Fruit fly (Drosophila melanogaster) whole organism, embryonic: ENCODE data around the gene CG13127.

Experiments
- CG10959 ChIP-seq: fragments of 200-800 bp; sonication (Bioruptor generic); IDR thresholded peaks from 2 replicates; pipeline ENCODE4 v1.3.6; 2022; ENCODE audit warnings: missing biosample characterization, missing genetic modification characterization
- CG11560 ChIP-seq: fragments of 200-800 bp; sonication (Bioruptor generic); IDR thresholded peaks from 3 replicates; pipeline ENCODE4 v1.3.6; 2022; ENCODE audit warnings: missing biosample characterization, missing genetic modification characterization
- CG13287 ChIP-seq: fragments of 200-800 bp; sonication (Bioruptor generic); IDR thresholded peaks from 2 replicates; pipeline ENCODE4 v1.3.6; 2022; ENCODE audit warnings: missing biosample characterization, missing genetic modification characterization; ENCODE audit not compliant: partially characterized antibody
- CG14014 ChIP-seq: fragments of 200-800 bp; sonication (Bioruptor generic); IDR thresholded peaks from 2 replicates; pipeline ENCODE4 v1.3.6; 2022; ENCODE audit warnings: missing biosample characterization, missing genetic modification characterization
- CG14667 ChIP-seq: fragments of 200-800 bp; sonication (Bioruptor generic); IDR thresholded peaks from 2 replicates; pipeline ENCODE4 v1.3.6; 2022; ENCODE audit warnings: missing biosample characterization, missing genetic modification characterization
- CG14965 ChIP-seq: fragments of 200-800 bp; sonication (Bioruptor generic); optimal IDR thresholded peaks from 2 replicates; lab custom pipeline; 2016; ENCODE audit warnings: missing biosample characterization, missing genetic modification characterization, borderline replicate concordance
- CG15011 ChIP-seq: fragments of 200-800 bp; sonication (Bioruptor generic); optimal IDR thresholded peaks from 3 replicates; lab custom pipeline; 2018; ENCODE audit warnings: missing biosample characterization, mild to moderate bottlenecking, missing genetic modification characterization
- CG15479 ChIP-seq: fragments of 200-800 bp; sonication (Bioruptor generic); optimal IDR thresholded peaks from 3 replicates; lab custom pipeline; 2019; ENCODE audit warnings: missing biosample characterization, mild to moderate bottlenecking, missing genetic modification characterization, moderate library complexity
- CG1603 ChIP-seq: fragments of 200-800 bp; sonication (Bioruptor generic); optimal IDR thresholded peaks from 2 replicates; lab custom pipeline; 2019; ENCODE audit warnings: missing biosample characterization, mild to moderate bottlenecking, missing genetic modification characterization, moderate library complexity
- CG16815 ChIP-seq: fragments of 200-800 bp; sonication (Bioruptor generic); optimal IDR thresholded peaks from 3 replicates; lab custom pipeline; 2017; ENCODE audit warnings: missing biosample characterization, mild to moderate bottlenecking, missing genetic modification characterization
- CG16863 ChIP-seq: fragments of 200-800 bp; sonication (Bioruptor generic); optimal IDR thresholded peaks from 3 replicates; lab custom pipeline; 2016; ENCODE audit warnings: missing biosample characterization, missing genetic modification characterization
- CG17612 ChIP-seq: fragments of 200-800 bp; sonication (Bioruptor generic); IDR thresholded peaks from 2 replicates; pipeline ENCODE4 v1.3.6; 2022; ENCODE audit warnings: missing biosample characterization, missing genetic modification characterization
- CG18619 ChIP-seq: fragments of 200-800 bp; sonication (Bioruptor generic); optimal IDR thresholded peaks from 3 replicates; lab custom pipeline; 2017; ENCODE audit warnings: missing biosample characterization, mild to moderate bottlenecking, missing genetic modification characterization
- CG2875 ChIP-seq: fragments of 200-800 bp; sonication (Bioruptor generic); optimal IDR thresholded peaks from 2 replicates; lab custom pipeline; 2017; ENCODE audit warnings: missing biosample characterization, mild to moderate bottlenecking, missing genetic modification characterization, missing genetic modification reagents
- CG3163 ChIP-seq: fragments of 200-800 bp; sonication (Bioruptor generic); optimal IDR thresholded peaks from 3 replicates; lab custom pipeline; 2016; ENCODE audit warnings: missing biosample characterization, missing genetic modification characterization
- CG3838 ChIP-seq: fragments of 200-800 bp; sonication (Bioruptor generic); optimal IDR thresholded peaks from 3 replicates; lab custom pipeline; 2016; ENCODE audit warnings: missing biosample characterization, missing genetic modification characterization
- CG4404 ChIP-seq: fragments of 200-800 bp; sonication (Bioruptor generic); IDR thresholded peaks from 2 replicates; pipeline ENCODE4 v1.3.6; 2022; ENCODE audit warnings: missing biosample characterization, missing genetic modification characterization
- CG4854 ChIP-seq: fragments of 200-800 bp; sonication (Bioruptor generic); optimal IDR thresholded peaks from 2 replicates; lab custom pipeline; 2016; ENCODE audit warnings: missing biosample characterization, missing genetic modification characterization, inconsistent platforms
- CG7839 ChIP-seq: fragments of 200-800 bp; sonication (Bioruptor generic); optimal IDR thresholded peaks from 3 replicates; lab custom pipeline; 2018; ENCODE audit warnings: missing biosample characterization, mild to moderate bottlenecking, missing genetic modification characterization, moderate library complexity
- CG7987 ChIP-seq: fragments of 200-800 bp; sonication (Bioruptor generic); optimal IDR thresholded peaks from 2 replicates; lab custom pipeline; 2018; ENCODE audit warnings: missing biosample characterization, mild to moderate bottlenecking, missing genetic modification characterization, moderate library complexity
- CG9876 ChIP-seq: fragments of 200-800 bp; sonication (Bioruptor generic); optimal IDR thresholded peaks from 2 replicates; lab custom pipeline; 2016; ENCODE audit warnings: missing biosample characterization, missing genetic modification characterization
- CG9932 ChIP-seq: fragments of 200-800 bp; sonication (Bioruptor generic); IDR thresholded peaks from 2 replicates; pipeline ENCODE4 v1.3.6; 2022; ENCODE audit warnings: missing biosample characterization, missing genetic modification characterization
- Dad ChIP-seq: fragments of 200-800 bp; sonication (Bioruptor generic); optimal IDR thresholded peaks from 3 replicates; lab custom pipeline; 2016; ENCODE audit warnings: missing biosample characterization, missing genetic modification characterization
- Doc3 ChIP-seq: fragments of 200-800 bp; sonication (Bioruptor generic); IDR thresholded peaks from 3 replicates; pipeline ENCODE4 v1.3.6; 2022; ENCODE audit warnings: missing biosample characterization, missing genetic modification characterization; ENCODE audit not compliant: partially characterized antibody
- Drgx ChIP-seq: fragments of 200-800 bp; sonication (Bioruptor generic); IDR thresholded peaks from 2 replicates; pipeline ENCODE4 v1.3.6; 2022; ENCODE audit warnings: missing biosample characterization, missing genetic modification characterization
- Ets97D ChIP-seq: fragments of 200-800 bp; sonication (Bioruptor generic); optimal IDR thresholded peaks from 3 replicates; lab custom pipeline; 2016; ENCODE audit warnings: missing biosample characterization, missing genetic modification characterization
- HmgD ChIP-seq: fragments of 200-800 bp; sonication (Bioruptor generic); optimal IDR thresholded peaks from 3 replicates; lab custom pipeline; 2016; ENCODE audit warnings: missing biosample characterization, missing genetic modification characterization
- Hr3 ChIP-seq: fragments of 200-800 bp; sonication (Bioruptor generic); optimal IDR thresholded peaks from 3 replicates; lab custom pipeline; 2016; ENCODE audit warnings: missing biosample characterization, missing genetic modification characterization
- Meics ChIP-seq: fragments of 200-800 bp; sonication (Bioruptor generic); optimal IDR thresholded peaks from 2 replicates; lab custom pipeline; 2017; ENCODE audit warnings: missing biosample characterization, mild to moderate bottlenecking, missing genetic modification characterization
- Neu2 ChIP-seq: fragments of 200-800 bp; sonication (Bioruptor generic); optimal IDR thresholded peaks from 3 replicates; lab custom pipeline; 2016; ENCODE audit warnings: missing biosample characterization, missing genetic modification characterization, borderline replicate concordance
- Sin3A ChIP-seq: fragments of >200 bp; optimal IDR thresholded peaks from 2 replicates; lab custom pipeline; 2018
- Trl ChIP-seq, 3 experiments: fragments of >200 bp in 2 of 3; fragments of 200-800 bp in 1 of 3; sonication (Bioruptor generic) in 1 of 3; optimal IDR thresholded peaks; 2 replicates in 1 of 3; 3 replicates in 2 of 3; lab custom pipeline; 2016 to 2017; ENCODE audit warnings: missing biosample characterization in 1 of 3, missing genetic modification characterization in 1 of 3
- ab ChIP-seq: fragments of 200-800 bp; sonication (Bioruptor generic); optimal IDR thresholded peaks from 2 replicates; lab custom pipeline; 2016; ENCODE audit warnings: missing biosample characterization, missing genetic modification characterization
- ase ChIP-seq: fragments of 200-800 bp; sonication (Bioruptor generic); IDR thresholded peaks from 3 replicates; pipeline ENCODE4 v1.3.6; 2022; ENCODE audit warnings: missing biosample characterization, missing genetic modification characterization
- cwo ChIP-seq: fragments of 200-800 bp; sonication (Bioruptor generic); optimal IDR thresholded peaks from 3 replicates; lab custom pipeline; 2017; ENCODE audit warnings: missing biosample characterization, missing genetic modification characterization, mild to moderate bottlenecking, moderate library complexity, missing genetic modification reagents
- disco-r ChIP-seq: fragments of 200-800 bp; sonication (Bioruptor generic); optimal IDR thresholded peaks from 2 replicates; lab custom pipeline; 2016; ENCODE audit warnings: missing biosample characterization, missing genetic modification characterization
- dysf ChIP-seq: fragments of 200-800 bp; sonication (Bioruptor generic); IDR thresholded peaks from 3 replicates; pipeline ENCODE4 v1.3.6; 2022; ENCODE audit warnings: missing biosample characterization, missing genetic modification characterization
- gcm2 ChIP-seq: fragments of 200-800 bp; sonication (Bioruptor generic); optimal IDR thresholded peaks from 2 replicates; lab custom pipeline; 2016; ENCODE audit warnings: missing biosample characterization, missing genetic modification characterization
- hb ChIP-seq: fragments of 200-800 bp; sonication (Bioruptor generic); IDR thresholded peaks from 3 replicates; pipeline ENCODE4 v1.3.6; 2022; ENCODE audit warnings: missing biosample characterization, missing genetic modification characterization; ENCODE audit not compliant: partially characterized antibody
- ind ChIP-seq: fragments of 200-800 bp; sonication (Bioruptor generic); optimal IDR thresholded peaks from 3 replicates; lab custom pipeline; 2016; ENCODE audit warnings: missing biosample characterization, missing genetic modification characterization
- jing ChIP-seq: fragments of 200-800 bp; sonication (Bioruptor generic); optimal IDR thresholded peaks from 2 replicates; lab custom pipeline; 2018; ENCODE audit warnings: missing biosample characterization, mild to moderate bottlenecking, missing genetic modification characterization
- pb ChIP-seq: fragments of 200-800 bp; sonication (Bioruptor generic); optimal IDR thresholded peaks from 3 replicates; lab custom pipeline; 2016; ENCODE audit warnings: missing biosample characterization, missing genetic modification characterization
- psq ChIP-seq: fragments of 200-800 bp; sonication (Bioruptor generic); optimal IDR thresholded peaks from 2 replicates; lab custom pipeline; 2017; ENCODE audit warnings: missing biosample characterization, missing genetic modification characterization
- pzg ChIP-seq: fragments of 200-800 bp; sonication (Bioruptor generic); optimal IDR thresholded peaks from 3 replicates; lab custom pipeline; 2018; ENCODE audit warnings: missing biosample characterization, mild to moderate bottlenecking, missing genetic modification characterization, moderate library complexity
- sens-2 ChIP-seq: fragments of 200-800 bp; sonication (Bioruptor generic); IDR thresholded peaks from 2 replicates; pipeline ENCODE4 v1.3.6; 2022; ENCODE audit warnings: missing biosample characterization, missing genetic modification characterization
- sna ChIP-seq: fragments of 200-800 bp; sonication (Bioruptor generic); IDR thresholded peaks from 2 replicates; pipeline ENCODE4 v1.3.6; 2022; ENCODE audit warnings: missing biosample characterization, missing genetic modification characterization; ENCODE audit not compliant: partially characterized antibody
- sqz ChIP-seq: fragments of 200-800 bp; sonication (Bioruptor generic); optimal IDR thresholded peaks from 3 replicates; lab custom pipeline; 2018; ENCODE audit warnings: missing biosample characterization, mild to moderate bottlenecking, missing genetic modification characterization
- sr ChIP-seq: fragments of 200-800 bp; sonication (Bioruptor generic); IDR thresholded peaks from 3 replicates; pipeline ENCODE4 v1.3.6; 2022; ENCODE audit warnings: missing biosample characterization, missing genetic modification characterization
- ssp ChIP-seq: fragments of 200-800 bp; sonication (Bioruptor generic); IDR thresholded peaks from 2 replicates; pipeline ENCODE4 v1.3.6; 2022; ENCODE audit warnings: missing biosample characterization, missing genetic modification characterization
- ttk ChIP-seq: fragments of 200-800 bp; sonication (Bioruptor generic); IDR thresholded peaks from 2 replicates; pipeline ENCODE4 v2.1.2; 2022; ENCODE audit warnings: missing biosample characterization, missing genetic modification characterization
- tx ChIP-seq: fragments of 200-800 bp; sonication (Bioruptor generic); optimal IDR thresholded peaks from 2 replicates; lab custom pipeline; 2016; ENCODE audit warnings: missing biosample characterization, missing genetic modification characterization

CG13127 gene

dm6 chr2L:10003593-10003992, 22.9 kb upstream of the CG13127 start, which contains the start of gene Ndf (continued):
- peak; percentile 32 for TF ChIP-seq sqz
- 0 out of 2 replicates have a peak, but pooled peaks have one; percentile 59 for TF ChIP-seq CG17612 (GFP tag; lab: Robert Waterston, UW)
- peak; percentile 58; the same call in 1 of the 2 replicates for TF ChIP-seq Drgx (GFP tag; lab: Robert Waterston, UW)
- TF ChIP-seq HmgD (GFP tag; lab: Kevin White, UChicago), result peak; percentile 8
- TF ChIP-seq pb (GFP tag; lab: Kevin White, UChicago), result peak; percentile 13
- TF ChIP-seq sna (GFP tag; lab: Robert Waterston, UW), result peak; percentile 65
- peak; percentile 65 for TF ChIP-seq hb
- TF ChIP-seq dysf (GFP tag; lab: Robert Waterston, UW), result peak; percentile 67
- TF ChIP-seq CG1603 (tag; lab: Kevin White, UChicago), result peak; percentile 84
- TF ChIP-seq cwo (GFP tag; lab: Kevin White, UChicago), result peak; percentile 31
- TF ChIP-seq ssp (GFP tag; lab: Robert Waterston, UW), result peak; percentile 45
- peak; percentile 66 for TF ChIP-seq ind (GFP tag; lab: Kevin White, UChicago)
- 0 out of 2 replicates have a peak, but pooled peaks have one; percentile 8 for TF ChIP-seq sens-2 (GFP tag; lab: Robert Waterston, UW)
- no peak for TF ChIP-seq CG15011 (GFP tag; lab: Kevin White, UChicago)
- TF ChIP-seq CG15479 (GFP tag; lab: Kevin White, UChicago), result no peak
- peak; percentile 57; the same call in 2 of the 3 replicates for TF ChIP-seq Doc3 (GFP tag; lab: Robert Waterston, UW)
- TF ChIP-seq gcm2 (GFP tag; lab: Kevin White, UChicago), result peak; percentile 18
- peak; percentile 41 for TF ChIP-seq tx
- no peak for TF ChIP-seq Neu2 (GFP tag; lab: Kevin White, UChicago)
- TF ChIP-seq Hr3 (GFP tag; lab: Kevin White, UChicago), result peak; percentile 45
- TF ChIP-seq jing (GFP tag; lab: Kevin White, UChicago), result no peak
- TF ChIP-seq pzg (GFP tag; lab: Kevin White, UChicago), result peak; percentile 93
- TF ChIP-seq CG14014 (GFP tag; lab: Robert Waterston, UW), result peak; percentile 72
- 0 out of 2 replicates have a peak, but pooled peaks have one; percentile 29 for TF ChIP-seq CG4404 (GFP tag; lab: Robert Waterston, UW)
- no peak for TF ChIP-seq sr (GFP tag; lab: Robert Waterston, UW)
- peak; percentile 61 for TF ChIP-seq CG7839 (tag; lab: Kevin White, UChicago)
- no peak for TF ChIP-seq CG16863 (GFP tag; lab: Kevin White, UChicago)
- peak; percentile 4 for TF ChIP-seq CG16815
- no peak for TF ChIP-seq CG14667 (GFP tag; lab: Robert Waterston, UW)
- TF ChIP-seq Dad (GFP tag; lab: Kevin White, UChicago), result peak; percentile 76
- 0 out of 2 replicates have a peak, but pooled peaks have one; percentile 24 for TF ChIP-seq CG10959
- no peak for TF ChIP-seq disco-r (GFP tag; lab: Kevin White, UChicago)
- peak; percentile 32 for TF ChIP-seq CG9876 (GFP tag; lab: Kevin White, UChicago)
- TF ChIP-seq Ets97D (GFP tag; lab: Kevin White, UChicago), result peak; percentile 93
- no peak for TF ChIP-seq Trl (optimal IDR thresholded peaks at IDR 0.05; lab: Kevin White, UChicago)
- TF ChIP-seq Trl (GFP tag; optimal IDR thresholded peaks at IDR 0.05; lab: Kevin White, UChicago), result peak; percentile 47
- no peak for TF ChIP-seq CG3163 (GFP tag; lab: Kevin White, UChicago)
- TF ChIP-seq Meics, result peak; percentile 63
- TF ChIP-seq CG14965 (GFP tag; lab: Kevin White, UChicago), result no peak
- TF ChIP-seq CG7987 (GFP tag; lab: Kevin White, UChicago), result peak; percentile 70
- TF ChIP-seq Sin3A (lab: Kevin White, UChicago), result no peak
- no peak for TF ChIP-seq psq (GFP tag; lab: Kevin White, UChicago)
- TF ChIP-seq ttk, result peak; percentile 39; the same call in 1 of the 2 replicates
- peak; percentile 23 for TF ChIP-seq CG2875 (GFP tag; lab: Kevin White, UChicago)
- peak; percentile 78 for TF ChIP-seq CG13287 (GFP tag; lab: Robert Waterston, UW)
- 0 out of 3 replicates have a peak, but pooled peaks have one; percentile 40 for TF ChIP-seq ase (GFP tag; lab: Robert Waterston, UW)
- TF ChIP-seq CG3838 (GFP tag; lab: Kevin White, UChicago), result no peak
- TF ChIP-seq CG9932 (GFP tag; lab: Robert Waterston, UW), result peak; percentile 87
- TF ChIP-seq ab (GFP tag; lab: Kevin White, UChicago), result no peak
- peak; percentile 46 for TF ChIP-seq CG18619 (GFP tag; lab: Kevin White, UChicago)
- no peak for TF ChIP-seq CG11560 (tag; lab: Robert Waterston, UW)
- peak; percentile 41 for TF ChIP-seq CG4854 (GFP tag; lab: Kevin White, UChicago)
